Fruit fly (Drosophila melanogaster): Measurements from ENCODE around the gene RPA1.

Gene RPA1

DNA sequence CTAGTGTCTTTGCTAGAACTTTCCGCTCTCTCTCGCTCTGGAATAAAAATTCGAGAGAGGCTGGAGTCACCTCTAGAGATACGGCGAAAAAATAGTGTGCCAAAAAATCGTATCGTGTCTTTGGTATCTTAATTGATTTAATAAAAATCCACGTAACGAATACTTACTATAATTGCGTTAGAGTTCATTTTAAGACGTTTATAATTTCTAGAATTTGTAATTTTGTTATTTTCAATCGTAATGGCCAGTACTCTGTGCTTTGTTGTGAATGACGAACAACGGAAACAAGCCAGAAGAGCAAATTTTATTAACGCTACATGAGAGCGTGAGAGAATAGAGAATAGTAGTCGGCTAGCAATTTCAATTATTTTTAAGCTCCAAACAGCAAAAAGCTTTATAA lies 2.6 kb downstream of the RPA1 start:
- TF ChIP-seq Myc (optimal IDR thresholded peaks at IDR 0.05), result no peak
- no peak for TF ChIP-seq insv (optimal IDR thresholded peaks at IDR 0.05)
- TF ChIP-seq h (optimal IDR thresholded peaks at IDR 0.05), result no peak
- no peak for TF ChIP-seq ttk (optimal IDR thresholded peaks at IDR 0.05)

DNA sequence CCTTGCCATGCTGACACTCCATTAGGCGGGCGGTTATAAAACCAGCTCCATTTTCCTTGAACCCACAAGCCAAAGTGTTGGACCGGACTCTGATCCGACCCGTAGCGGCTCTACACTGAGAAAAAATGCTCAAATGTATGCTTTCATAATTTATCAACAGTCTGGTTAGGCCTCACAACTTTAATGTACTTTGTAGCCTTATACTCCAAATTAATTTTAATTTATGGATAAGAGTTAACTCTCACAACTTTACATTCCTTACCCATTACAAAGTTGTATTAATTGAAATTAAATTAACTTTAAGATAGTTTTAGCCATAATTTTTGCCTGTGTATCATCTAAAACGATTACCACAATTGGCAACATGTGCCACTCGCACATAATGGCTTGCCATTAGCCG lies 8.2 kb downstream of the RPA1 start:
- TF ChIP-seq Myc (optimal IDR thresholded peaks at IDR 0.05) (no peak), Sin3A (optimal IDR thresholded peaks at IDR 0.05) (no peak), insv (optimal IDR thresholded peaks at IDR 0.05) (no peak), h (optimal IDR thresholded peaks at IDR 0.05) (no peak), ttk (optimal IDR thresholded peaks at IDR 0.05) (no peak), psq (optimal IDR thresholded peaks at IDR 0.05) (no peak)

DNA sequence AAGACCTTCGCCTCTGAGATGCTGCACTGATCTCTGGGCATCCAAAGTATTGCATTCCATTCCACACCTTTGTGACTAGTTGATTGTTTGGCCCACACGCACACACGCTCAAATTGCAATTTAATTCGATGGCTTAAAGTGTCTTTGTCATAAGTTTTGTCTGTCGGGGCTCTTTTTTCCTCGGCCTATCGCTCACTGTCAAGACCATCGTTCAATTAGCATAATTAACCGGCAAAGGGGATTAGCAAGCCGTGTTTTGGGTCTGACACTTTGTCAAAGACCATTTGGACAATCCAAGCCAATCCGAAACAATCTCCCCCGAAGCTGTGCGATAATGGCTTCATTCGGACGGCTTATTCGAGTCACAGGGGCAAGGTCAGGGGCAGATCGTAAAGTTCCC lies 9.9 kb downstream of the RPA1 start:
- no peak for TF ChIP-seq psq (optimal IDR thresholded peaks at IDR 0.05)
- TF ChIP-seq insv (optimal IDR thresholded peaks at IDR 0.05), result no peak
- no peak for TF ChIP-seq Myc (optimal IDR thresholded peaks at IDR 0.05)
- TF ChIP-seq h (optimal IDR thresholded peaks at IDR 0.05), result no peak
- no peak for TF ChIP-seq Sin3A (optimal IDR thresholded peaks at IDR 0.05)
- TF ChIP-seq ttk (optimal IDR thresholded peaks at IDR 0.05), result no peak

DNA sequence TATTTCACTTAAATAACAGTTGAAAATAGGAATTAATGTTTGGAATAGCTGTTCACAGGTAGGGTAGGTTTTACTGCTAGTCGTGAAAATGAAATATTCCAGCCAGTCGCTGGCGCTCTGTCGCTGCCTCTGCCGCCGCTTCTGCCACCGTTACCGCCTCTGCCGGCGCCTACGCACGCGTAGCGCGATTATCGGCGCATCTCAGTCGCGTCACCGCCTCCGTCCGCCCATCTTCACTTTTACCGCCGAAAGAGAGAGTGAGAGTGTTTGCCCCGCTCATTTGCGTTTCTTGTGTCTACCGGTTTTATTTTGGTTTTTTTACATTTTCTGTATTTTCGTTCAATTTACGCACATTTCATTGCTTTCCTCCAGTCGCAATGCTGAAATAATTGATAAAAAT lies 12.7 kb downstream of the RPA1 start:
- TF ChIP-seq Sin3A (optimal IDR thresholded peaks at IDR 0.05), result no peak
- no peak for TF ChIP-seq psq (optimal IDR thresholded peaks at IDR 0.05)
- TF ChIP-seq h (optimal IDR thresholded peaks at IDR 0.05), result no peak
- TF ChIP-seq ttk (optimal IDR thresholded peaks at IDR 0.05), result no peak
- no peak for TF ChIP-seq Myc (optimal IDR thresholded peaks at IDR 0.05)
- no peak for TF ChIP-seq insv (optimal IDR thresholded peaks at IDR 0.05)

DNA sequence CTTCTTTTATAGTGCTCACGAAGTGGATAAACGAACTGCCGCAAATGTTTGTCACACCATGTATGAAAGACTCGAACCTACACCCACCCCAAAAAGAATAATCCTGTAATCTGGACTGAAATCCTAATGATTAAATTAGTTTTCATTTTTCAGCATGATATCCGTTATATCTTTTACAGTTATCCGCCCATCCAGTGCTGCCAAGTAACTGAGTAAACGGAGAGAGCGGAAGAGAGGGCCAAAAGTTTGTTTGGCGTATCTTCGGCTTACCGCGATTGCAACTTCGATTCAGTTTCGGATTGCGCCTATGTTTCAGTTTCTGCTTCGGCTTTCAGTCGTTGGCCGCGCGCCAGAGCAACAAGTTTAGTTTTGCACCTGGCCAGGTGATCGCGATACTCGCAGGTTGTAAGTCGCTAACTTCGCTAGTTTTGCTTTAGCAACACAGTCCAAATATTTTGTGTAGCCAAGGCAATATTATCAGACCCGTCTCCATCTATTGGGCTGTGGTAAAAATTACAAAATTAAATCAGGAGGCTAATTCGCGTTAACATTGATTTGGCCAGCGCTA lies 14.0 kb downstream of the RPA1 start, which contains the start of gene mtg:
TSS of gene mtg (plus strand) at position 332 of the 568 bp plus-strand sequence.
- TF ChIP-seq h (optimal IDR thresholded peaks at IDR 0.05) (no peak), Myc (optimal IDR thresholded peaks at IDR 0.05) (no peak), Sin3A (optimal IDR thresholded peaks at IDR 0.05) (no peak), psq (optimal IDR thresholded peaks at IDR 0.05) (no peak), insv (optimal IDR thresholded peaks at IDR 0.05) (no peak), ttk (optimal IDR thresholded peaks at IDR 0.05) (no peak)

DNA sequence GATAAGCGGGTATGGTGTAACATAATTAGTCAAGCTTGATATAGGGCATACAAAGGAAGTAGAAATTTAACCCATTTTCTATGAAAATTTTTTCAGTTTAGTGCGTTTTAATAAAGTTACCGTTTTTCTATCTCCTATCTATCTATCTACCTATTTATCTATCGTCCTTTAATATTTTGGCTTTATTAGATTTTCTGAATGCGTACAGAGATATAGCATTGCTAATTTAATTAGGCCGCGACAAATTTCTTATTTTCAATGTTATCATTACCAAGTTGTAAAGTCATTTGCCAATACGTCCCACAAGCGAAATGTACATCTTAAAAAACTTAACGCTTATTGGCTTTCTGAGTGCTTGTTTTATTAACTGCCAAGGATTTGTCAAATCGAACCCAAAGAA lies 16.1 kb downstream of the RPA1 start, which contains the start of gene CG15864:
TSS of gene CG15864 (plus strand) at position 301 of the 400 bp plus-strand sequence.
- TF ChIP-seq Sin3A (optimal IDR thresholded peaks at IDR 0.05) (no peak), h (optimal IDR thresholded peaks at IDR 0.05) (no peak), psq (optimal IDR thresholded peaks at IDR 0.05) (no peak), ttk (optimal IDR thresholded peaks at IDR 0.05) (no peak), Myc (optimal IDR thresholded peaks at IDR 0.05) (no peak), insv (optimal IDR thresholded peaks at IDR 0.05) (no peak)

DNA sequence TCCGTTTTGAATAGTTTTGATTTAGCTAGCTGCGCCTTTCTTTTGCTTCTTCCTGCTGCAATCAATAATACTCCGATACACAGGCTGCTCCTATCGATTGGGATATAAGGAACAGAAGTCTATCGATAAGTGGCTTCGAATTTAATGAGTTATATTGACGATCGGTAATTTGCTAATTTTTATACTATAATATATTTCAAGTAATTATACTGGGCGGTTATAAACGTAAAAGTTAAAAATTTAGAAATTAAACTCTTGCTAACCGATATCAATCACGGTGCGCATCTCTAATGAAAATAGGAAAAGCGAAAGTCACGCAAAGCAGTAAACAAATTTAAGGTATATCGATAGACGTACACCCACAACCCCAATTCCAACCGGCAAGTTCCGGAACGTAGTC lies 20.5 kb downstream of the RPA1 start, which contains the start of the genes CG9636, CG18749 and CG33722:
TSS of gene CG9636 (minus strand) at position 73 of the 400 bp plus-strand sequence.
TSS of gene CG18749 (plus strand) at position 336 of the 400 bp plus-strand sequence.
TSS of gene CG33722 (plus strand) at position 336 of the 400 bp plus-strand sequence.
- TF ChIP-seq Myc (optimal IDR thresholded peaks at IDR 0.05) (no peak), insv (optimal IDR thresholded peaks at IDR 0.05) (no peak), psq (optimal IDR thresholded peaks at IDR 0.05) (no peak), ttk (optimal IDR thresholded peaks at IDR 0.05) (no peak), Sin3A (optimal IDR thresholded peaks at IDR 0.05) (no peak)

DNA sequence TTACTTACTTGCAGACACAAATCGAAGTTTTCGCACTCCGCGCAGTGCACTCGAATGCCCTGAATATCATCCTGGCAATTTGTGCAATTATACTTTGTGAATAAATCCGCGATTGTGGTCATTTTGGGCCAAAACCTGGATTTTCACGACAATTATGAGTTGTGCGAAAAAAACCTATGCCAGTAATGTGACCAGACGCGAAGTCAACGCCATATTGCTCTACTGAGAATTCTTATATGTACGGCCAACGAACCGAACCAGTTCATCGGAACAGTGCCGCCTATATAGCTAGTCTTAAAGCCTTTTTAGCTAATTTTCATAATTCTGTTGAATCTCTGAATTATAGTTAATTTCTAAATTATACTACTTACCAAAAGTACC lies 24.0 kb downstream of the RPA1 start, which contains the start of gene Ada2b:
TSS of gene Ada2b (minus strand) at position 214 of the 381 bp plus-strand sequence.
- no peak for TF ChIP-seq psq (optimal IDR thresholded peaks at IDR 0.05)
- TF ChIP-seq insv (optimal IDR thresholded peaks at IDR 0.05), result no peak
- TF ChIP-seq ttk (optimal IDR thresholded peaks at IDR 0.05), result no peak
- TF ChIP-seq h (optimal IDR thresholded peaks at IDR 0.05), result no peak
- TF ChIP-seq Sin3A (optimal IDR thresholded peaks at IDR 0.05), result no peak
- TF ChIP-seq Myc (optimal IDR thresholded peaks at IDR 0.05), result no peak

DNA sequence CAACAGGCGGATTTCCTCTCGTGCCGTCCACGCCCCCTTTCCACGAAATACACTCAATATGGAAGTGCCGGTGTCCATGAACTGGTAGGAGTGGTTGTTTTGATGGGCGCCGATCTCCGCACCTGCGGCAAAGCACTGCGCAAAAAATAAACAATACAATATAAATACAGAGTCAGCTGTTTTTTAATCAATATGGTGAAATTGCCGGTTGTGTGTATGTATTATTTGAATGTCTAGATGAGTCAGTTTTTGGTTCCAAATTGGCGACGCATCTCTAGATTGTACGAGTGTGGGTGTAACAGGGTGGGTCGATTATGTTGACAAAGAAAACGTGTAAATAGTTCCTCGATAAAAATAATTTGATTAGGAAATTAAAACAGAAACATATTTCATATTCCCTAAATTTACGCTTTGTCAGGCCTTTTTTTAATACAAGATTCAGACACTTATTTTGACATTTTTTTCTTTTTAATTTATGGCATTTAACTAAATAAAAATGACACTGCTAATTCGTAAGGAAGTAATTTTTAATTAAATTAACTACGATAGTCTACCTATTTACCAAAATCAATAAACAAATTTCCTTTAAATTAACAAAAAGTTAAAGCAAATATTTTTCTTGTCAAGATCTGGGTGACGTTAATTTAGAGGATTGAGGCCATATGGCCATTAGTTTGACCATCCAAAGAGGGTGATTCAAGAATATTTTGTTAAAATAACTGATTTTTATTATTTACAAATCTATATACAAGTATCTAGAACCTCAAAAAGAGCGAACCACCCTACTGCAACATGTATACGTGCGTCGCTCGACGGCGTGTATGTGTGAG lies 24.6 kb downstream of the RPA1 start:
- TF ChIP-seq Myc (optimal IDR thresholded peaks at IDR 0.05) (no peak), Sin3A (optimal IDR thresholded peaks at IDR 0.05) (no peak)

DNA sequence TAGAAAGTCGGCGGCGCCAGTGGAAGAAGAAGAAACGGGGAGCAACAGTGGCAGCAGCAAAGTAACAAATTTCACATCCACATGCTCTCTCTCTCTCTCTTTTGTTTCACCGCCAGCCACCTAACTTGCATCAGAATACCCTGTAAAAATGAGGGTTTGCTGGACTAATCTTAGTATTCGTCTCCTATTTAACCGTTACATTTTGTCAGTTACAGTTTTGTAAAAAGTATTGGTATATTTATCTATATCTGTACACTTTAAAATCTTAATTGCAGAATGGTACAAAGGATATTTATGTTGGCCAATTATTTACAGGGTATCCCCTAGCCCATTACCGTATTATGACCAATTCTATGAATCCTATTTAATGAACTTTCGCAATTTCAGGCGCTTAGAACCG lies 30.4 kb downstream of the RPA1 start:
- TF ChIP-seq ttk (optimal IDR thresholded peaks at IDR 0.05), result no peak
- TF ChIP-seq Myc (optimal IDR thresholded peaks at IDR 0.05), result no peak
- no peak for TF ChIP-seq insv (optimal IDR thresholded peaks at IDR 0.05)
- TF ChIP-seq Sin3A (optimal IDR thresholded peaks at IDR 0.05), result no peak
- TF ChIP-seq psq (optimal IDR thresholded peaks at IDR 0.05), result no peak
- TF ChIP-seq h (optimal IDR thresholded peaks at IDR 0.05), result no peak

DNA sequence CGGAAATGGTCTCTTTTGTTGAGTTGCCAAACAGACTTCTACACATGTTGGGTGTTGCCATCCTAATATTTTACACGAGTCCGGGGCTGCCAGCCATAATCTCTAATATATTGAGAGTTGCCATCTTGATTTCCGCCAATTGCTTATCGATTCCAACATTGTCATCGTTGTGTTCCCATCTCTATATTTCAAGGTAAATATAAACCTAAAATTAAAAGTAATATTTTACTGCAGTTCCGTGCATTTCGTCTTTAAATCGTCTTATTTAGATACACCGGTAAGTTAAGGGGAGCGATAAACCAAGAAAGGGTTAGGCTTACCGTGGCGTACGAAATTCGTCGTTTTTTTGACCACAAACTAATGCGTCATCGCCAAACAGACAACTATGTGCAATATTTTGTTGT lies 30.9 kb downstream of the RPA1 start, which contains the start of gene PolI:
TSS of gene PolI (plus strand) at position 138 of the 404 bp plus-strand sequence.
- TF ChIP-seq ttk (optimal IDR thresholded peaks at IDR 0.05) (no peak), Sin3A (optimal IDR thresholded peaks at IDR 0.05) (no peak), Myc (optimal IDR thresholded peaks at IDR 0.05) (no peak), psq (optimal IDR thresholded peaks at IDR 0.05) (no peak), insv (optimal IDR thresholded peaks at IDR 0.05) (no peak), h (optimal IDR thresholded peaks at IDR 0.05) (no peak)

DNA sequence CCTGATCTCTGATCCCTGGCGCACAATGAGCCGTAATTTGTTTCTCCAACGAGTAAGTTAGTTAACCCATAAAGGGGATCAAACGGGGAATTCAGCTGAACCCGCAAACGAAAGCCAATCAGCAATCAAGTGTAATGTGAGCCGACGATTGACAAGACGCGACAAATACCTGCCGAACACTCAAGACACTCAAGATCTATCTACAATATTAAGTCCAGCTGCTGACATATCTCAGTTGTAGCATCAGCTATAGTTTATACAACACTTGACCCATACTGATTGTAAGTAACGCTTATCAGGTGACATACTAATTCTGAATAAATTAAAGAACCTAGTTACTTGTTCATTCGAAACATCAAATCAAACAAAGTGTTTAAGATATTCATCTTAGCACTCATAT lies 36.9 kb downstream of the RPA1 start:
- TF ChIP-seq ttk (optimal IDR thresholded peaks at IDR 0.05) (no peak), Sin3A (optimal IDR thresholded peaks at IDR 0.05) (no peak), Myc (optimal IDR thresholded peaks at IDR 0.05) (no peak), insv (optimal IDR thresholded peaks at IDR 0.05) (no peak), h (optimal IDR thresholded peaks at IDR 0.05) (no peak), psq (optimal IDR thresholded peaks at IDR 0.05) (no peak)

All from Kc167 (cell line).